Fruit fly (Drosophila melanogaster) whole organism, adult: ENCODE measurements around the gene GlyRS.

ENCODE experiments used
- CG11617 ChIP-seq: fragments of 200-800 bp; sonication (Bioruptor generic); optimal IDR thresholded peaks from 2 replicates; lab custom pipeline; 2017; ENCODE audit warnings: mild to moderate bottlenecking, missing biosample characterization, missing genetic modification reagents, missing genetic modification characterization
- CG12768 ChIP-seq: fragments of 200-800 bp; sonication (Bioruptor generic); optimal IDR thresholded peaks from 2 replicates; lab custom pipeline; 2017; ENCODE audit warnings: missing biosample characterization, missing genetic modification characterization, mild to moderate bottlenecking, moderate library complexity, missing genetic modification reagents
- CG14711 ChIP-seq: fragments of 200-800 bp; sonication (Bioruptor generic); optimal IDR thresholded peaks from 2 replicates; lab custom pipeline; 2018; ENCODE audit warnings: missing biosample characterization, mild to moderate bottlenecking, missing genetic modification characterization, moderate library complexity
- CG1620 ChIP-seq: fragments of 200-800 bp; sonication (Bioruptor generic); optimal IDR thresholded peaks from 2 replicates; lab custom pipeline; 2016; ENCODE audit warnings: missing biosample characterization, missing genetic modification characterization
- CG33017 ChIP-seq: fragments of 200-800 bp; sonication (Bioruptor generic); optimal IDR thresholded peaks from 2 replicates; lab custom pipeline; 2018; ENCODE audit warnings: missing biosample characterization, mild to moderate bottlenecking, missing genetic modification characterization, moderate library complexity
- CG5204 ChIP-seq: fragments of 200-800 bp; sonication (Bioruptor generic); optimal IDR thresholded peaks from 2 replicates; lab custom pipeline; 2016; ENCODE audit warnings: missing biosample characterization, missing genetic modification characterization
- CG7045 ChIP-seq: fragments of 200-800 bp; sonication (Bioruptor generic); optimal IDR thresholded peaks from 2 replicates; lab custom pipeline; 2017; ENCODE audit warnings: missing biosample characterization, mild to moderate bottlenecking, missing genetic modification characterization
- CG7101 ChIP-seq: fragments of 200-800 bp; sonication (Bioruptor generic); optimal IDR thresholded peaks from 2 replicates; lab custom pipeline; 2018; ENCODE audit warnings: missing biosample characterization, mild to moderate bottlenecking, missing genetic modification characterization, moderate library complexity
- Clk ChIP-seq: fragments of 200-800 bp; sonication (Bioruptor generic); optimal IDR thresholded peaks from 2 replicates; lab custom pipeline; 2017; ENCODE audit warnings: missing biosample characterization, missing genetic modification characterization
- Crg-1 ChIP-seq: fragments of 200-800 bp; sonication (Bioruptor generic); optimal IDR thresholded peaks from 2 replicates; lab custom pipeline; 2016; ENCODE audit warnings: missing biosample characterization, missing genetic modification characterization
- Hr96 ChIP-seq: fragments of 200-800 bp; sonication (Bioruptor generic); optimal IDR thresholded peaks from 2 replicates; lab custom pipeline; 2016; ENCODE audit warnings: missing biosample characterization, missing genetic modification characterization
- Mnt ChIP-seq: fragments of 200-800 bp; sonication (Bioruptor generic); optimal IDR thresholded peaks from 2 replicates; lab custom pipeline; 2016; ENCODE audit warnings: missing biosample characterization, mild to moderate bottlenecking, missing genetic modification characterization
- bab1 ChIP-seq: fragments of 200-800 bp; sonication (Bioruptor generic); optimal IDR thresholded peaks from 3 replicates; lab custom pipeline; 2019; ENCODE audit warnings: missing biosample characterization, mild to moderate bottlenecking, missing genetic modification characterization, moderate library complexity
- cic ChIP-seq: fragments of 200-800 bp; sonication (Bioruptor generic); optimal IDR thresholded peaks from 2 replicates; lab custom pipeline; 2017; ENCODE audit warnings: missing biosample characterization, mild to moderate bottlenecking, missing genetic modification characterization, moderate library complexity
- cnc ChIP-seq, 2 experiments: fragments of >200 bp; optimal IDR thresholded peaks; 2 replicates each; lab custom pipeline; 2017
- kay ChIP-seq: fragments of 200-800 bp; sonication (Bioruptor generic); peaks from one replicate; lab custom pipeline; 2016; ENCODE audit warnings: missing biosample characterization, missing genetic modification characterization, borderline replicate concordance
- ovo ChIP-seq: fragments of 200-800 bp; sonication (Bioruptor generic); optimal IDR thresholded peaks from 2 replicates; lab custom pipeline; 2016; ENCODE audit warnings: missing biosample characterization, missing genetic modification characterization
- pad ChIP-seq: fragments of 200-800 bp; sonication (Bioruptor generic); optimal IDR thresholded peaks from 3 replicates; lab custom pipeline; 2017; ENCODE audit warnings: missing biosample characterization, missing genetic modification characterization, mild to moderate bottlenecking, moderate library complexity, missing genetic modification reagents
- tj ChIP-seq: fragments of 200-800 bp; sonication (Bioruptor generic); optimal IDR thresholded peaks from 3 replicates; lab custom pipeline; 2017; ENCODE audit warnings: missing biosample characterization, mild to moderate bottlenecking, missing genetic modification characterization, moderate library complexity
- toe ChIP-seq: fragments of 200-800 bp; sonication (Bioruptor generic); optimal IDR thresholded peaks from 2 replicates; lab custom pipeline; 2016; ENCODE audit warnings: missing biosample characterization, missing genetic modification characterization

Gene GlyRS

DNA sequence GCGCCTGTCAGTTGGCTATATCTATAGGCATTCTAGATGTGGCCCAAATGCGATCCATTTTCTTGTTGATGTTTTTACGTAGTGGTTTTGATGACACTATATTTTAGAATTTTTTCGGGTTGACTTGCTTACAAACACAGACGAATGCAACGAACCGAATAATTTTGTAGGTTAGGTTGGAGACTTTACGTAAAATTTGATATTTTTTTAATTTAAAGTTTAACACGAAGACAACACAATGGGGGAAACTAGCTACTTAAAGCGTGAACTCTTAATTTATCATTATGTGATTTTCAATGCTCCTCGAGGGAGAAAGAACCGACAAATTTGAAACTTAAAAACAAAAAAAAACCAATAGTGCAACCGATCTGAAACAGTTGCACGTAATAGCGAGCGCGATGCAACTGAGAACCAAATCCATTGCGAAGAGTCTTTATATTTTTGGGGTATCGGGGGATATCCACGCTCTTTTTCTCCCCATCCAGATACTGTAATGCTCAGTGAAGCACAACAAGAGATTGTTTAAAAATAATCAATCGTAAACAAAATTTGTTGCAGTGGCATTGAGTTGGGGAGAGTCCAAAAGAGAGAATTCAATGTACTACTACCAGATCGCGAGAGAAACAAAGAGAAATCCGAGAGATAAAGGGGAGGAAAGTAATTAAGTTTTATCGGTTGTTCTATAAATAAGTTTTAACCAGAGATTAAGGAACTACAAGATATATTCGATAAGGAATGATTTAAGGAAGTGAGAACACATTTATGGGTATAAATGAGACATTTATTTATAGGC, 4.9 kb upstream of the GlyRS start:
- no peak for TF ChIP-seq CG7101
- no peak for TF ChIP-seq pad (GFP tag; lab: Kevin White, UChicago)
- TF ChIP-seq Mnt (GFP tag; lab: Kevin White, UChicago) = no peak
- no peak for TF ChIP-seq Crg-1 (GFP tag; lab: Kevin White, UChicago)

DNA sequence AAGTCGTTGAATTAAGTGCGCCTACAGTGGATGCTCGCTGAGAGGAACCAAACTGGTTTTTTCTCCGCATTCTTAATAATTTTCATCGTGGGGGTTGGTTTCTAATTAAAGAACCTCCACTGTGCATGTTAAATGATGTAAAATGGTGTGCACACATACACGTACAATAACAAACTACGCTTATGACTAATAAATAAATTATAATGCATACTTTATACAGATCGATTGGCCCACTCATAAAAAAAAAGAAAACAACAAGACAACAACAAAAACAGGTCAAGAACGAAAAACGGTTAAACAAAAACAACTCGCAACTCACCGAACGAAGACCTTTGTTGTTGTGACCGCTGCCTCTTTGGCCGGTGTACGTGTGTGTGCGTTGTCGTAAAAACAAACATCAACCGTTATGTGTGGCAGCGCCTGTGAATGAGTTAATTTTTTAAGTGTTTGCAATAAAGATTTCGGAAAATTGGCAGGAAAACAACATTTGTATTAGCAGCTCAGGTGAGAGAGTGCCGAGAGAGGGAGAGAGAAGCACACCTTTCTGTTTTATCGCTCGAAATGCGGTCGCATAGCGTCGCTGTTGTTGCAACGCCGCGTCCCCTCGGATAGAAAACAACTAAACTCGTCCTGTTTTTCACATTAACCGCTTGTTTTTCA, 883 bp upstream of the GlyRS start:
- peak; percentile 65 for TF ChIP-seq ovo (GFP tag; lab: Kevin White, UChicago)
- TF ChIP-seq bab1 (GFP tag; lab: Kevin White, UChicago) = peak; percentile 29
- no peak for TF ChIP-seq Hr96
- peak; percentile 44 for TF ChIP-seq kay (GFP tag; lab: Kevin White, UChicago)
- TF ChIP-seq CG12768 (GFP tag; lab: Kevin White, UChicago) = peak; percentile 8

DNA sequence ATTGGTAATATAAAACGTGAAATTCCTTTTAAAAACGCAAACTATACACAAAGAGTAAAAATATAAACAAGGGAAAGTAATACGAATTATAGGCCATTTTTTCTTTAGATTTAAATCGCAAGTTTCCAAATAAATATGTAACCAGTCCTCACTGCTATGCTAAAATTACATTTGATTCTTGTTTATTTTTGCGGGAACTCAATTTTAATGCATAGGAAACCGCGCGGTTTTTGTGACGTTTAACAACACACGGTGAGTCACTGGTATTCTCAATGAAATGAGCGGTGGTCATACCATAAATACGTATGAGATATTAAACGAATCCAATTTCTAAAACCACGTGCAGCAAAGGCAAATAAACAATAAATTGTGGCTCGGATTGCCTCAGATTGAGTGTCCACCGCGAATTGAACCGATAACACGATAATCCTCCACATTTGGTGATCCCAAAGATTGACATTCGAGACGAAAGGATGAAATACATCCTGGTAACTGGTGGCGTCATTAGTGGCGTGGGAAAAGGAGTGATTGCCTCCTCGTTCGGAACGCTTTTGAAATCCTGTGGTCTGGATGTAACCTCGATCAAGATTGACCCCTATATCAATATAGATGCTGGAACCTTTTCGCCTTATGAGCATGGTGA, 3.1 kb downstream of the GlyRS start, which contains the start of gene Ctps:
TSS of gene Ctps (plus strand) at position 37 of the 643 bp plus-strand sequence.
- TF ChIP-seq CG7101 = peak; percentile 34
- no peak for TF ChIP-seq CG14711 (tag; lab: Kevin White, UChicago)
- no peak for TF ChIP-seq cnc (optimal IDR thresholded peaks at IDR 0.05; lab: Kevin White, UChicago)
- no peak for TF ChIP-seq CG33017 (tag; lab: Kevin White, UChicago)
- no peak for TF ChIP-seq CG7045 (GFP tag; lab: Kevin White, UChicago)
- TF ChIP-seq tj (GFP tag; lab: Kevin White, UChicago) = no peak
- TF ChIP-seq Clk (GFP tag; lab: Kevin White, UChicago) = no peak
- peak; percentile 95 for TF ChIP-seq kay (GFP tag; lab: Kevin White, UChicago)
- TF ChIP-seq toe (GFP tag; lab: Kevin White, UChicago) = no peak
- TF ChIP-seq CG5204 (GFP tag; lab: Kevin White, UChicago) = no peak
- no peak for TF ChIP-seq CG1620 (GFP tag; lab: Kevin White, UChicago)
- peak; percentile 51 for TF ChIP-seq bab1 (GFP tag; lab: Kevin White, UChicago)
- no peak for TF ChIP-seq Crg-1 (GFP tag; lab: Kevin White, UChicago)
- no peak for TF ChIP-seq ovo (GFP tag; lab: Kevin White, UChicago)
- TF ChIP-seq pad (GFP tag; lab: Kevin White, UChicago) = no peak
- peak; percentile 61 for TF ChIP-seq Mnt (GFP tag; lab: Kevin White, UChicago)
- TF ChIP-seq Hr96 = no peak
- TF ChIP-seq CG11617 (GFP tag; lab: Kevin White, UChicago) = no peak
- peak; percentile 16 for TF ChIP-seq CG12768 (GFP tag; lab: Kevin White, UChicago)
- no peak for TF ChIP-seq cic (GFP tag; lab: Kevin White, UChicago)

DNA sequence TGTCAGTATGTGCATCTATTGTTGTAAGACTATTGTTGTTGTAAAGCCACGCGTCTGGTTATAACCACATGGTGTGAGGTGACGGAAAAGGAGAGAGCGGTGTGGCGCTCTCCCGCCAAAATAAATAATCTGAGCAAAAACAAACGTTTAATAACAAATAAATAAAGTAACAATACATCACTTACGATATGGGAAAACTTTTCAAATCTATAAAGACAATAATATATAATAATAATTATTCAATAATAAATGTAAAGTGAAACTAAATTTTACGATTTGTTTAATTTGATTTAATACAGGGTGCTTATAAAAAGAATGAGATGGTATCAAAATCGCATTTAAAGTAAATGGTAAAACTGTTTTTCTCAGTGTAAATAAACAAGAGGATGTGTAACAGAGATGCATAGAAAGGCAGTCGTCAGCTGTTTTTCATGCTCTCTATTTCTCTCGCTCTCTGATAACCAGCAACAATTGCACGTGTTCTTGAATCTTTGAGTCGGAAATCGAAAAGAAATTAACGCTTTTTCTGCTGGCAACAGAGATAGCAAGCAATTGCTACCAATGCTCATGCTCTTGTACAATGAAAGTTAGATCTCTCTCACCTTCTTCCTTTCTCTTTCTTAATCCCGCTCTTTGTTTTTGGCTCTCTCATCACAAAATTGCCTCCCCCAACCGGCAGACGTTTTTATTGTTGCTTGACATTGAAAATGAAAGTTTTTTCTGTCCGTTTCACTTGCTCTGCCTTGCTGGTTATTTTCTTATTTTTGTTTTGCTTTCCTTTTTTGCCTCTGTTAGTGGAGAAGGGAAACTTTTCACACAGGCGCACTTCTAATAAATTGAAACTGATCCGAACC, 3.9 kb downstream of the GlyRS start:
- TF ChIP-seq CG12768 (GFP tag; lab: Kevin White, UChicago) (peak; percentile 80), Hr96 (no peak), cic (GFP tag; lab: Kevin White, UChicago) (no peak), ovo (GFP tag; lab: Kevin White, UChicago) (peak; percentile 6), CG7101 (peak; percentile 91), cnc (optimal IDR thresholded peaks at IDR 0.05; lab: Kevin White, UChicago) (no peak), CG1620 (GFP tag; lab: Kevin White, UChicago) (no peak), Mnt (GFP tag; lab: Kevin White, UChicago) (peak; percentile 57), CG14711 (tag; lab: Kevin White, UChicago) (peak; percentile 76), CG33017 (tag; lab: Kevin White, UChicago) (peak; percentile 92), bab1 (GFP tag; lab: Kevin White, UChicago) (peak; percentile 36), kay (GFP tag; lab: Kevin White, UChicago) (peak; percentile 56), pad (GFP tag; lab: Kevin White, UChicago) (peak; percentile 66), CG11617 (GFP tag; lab: Kevin White, UChicago) (peak; percentile 73), toe (GFP tag; lab: Kevin White, UChicago) (no peak), tj (GFP tag; lab: Kevin White, UChicago) (peak; percentile 76), Crg-1 (GFP tag; lab: Kevin White, UChicago) (peak; percentile 31), CG7045 (GFP tag; lab: Kevin White, UChicago) (peak; percentile 59), Clk (GFP tag; lab: Kevin White, UChicago) (peak; percentile 50), CG5204 (GFP tag; lab: Kevin White, UChicago) (no peak)

DNA sequence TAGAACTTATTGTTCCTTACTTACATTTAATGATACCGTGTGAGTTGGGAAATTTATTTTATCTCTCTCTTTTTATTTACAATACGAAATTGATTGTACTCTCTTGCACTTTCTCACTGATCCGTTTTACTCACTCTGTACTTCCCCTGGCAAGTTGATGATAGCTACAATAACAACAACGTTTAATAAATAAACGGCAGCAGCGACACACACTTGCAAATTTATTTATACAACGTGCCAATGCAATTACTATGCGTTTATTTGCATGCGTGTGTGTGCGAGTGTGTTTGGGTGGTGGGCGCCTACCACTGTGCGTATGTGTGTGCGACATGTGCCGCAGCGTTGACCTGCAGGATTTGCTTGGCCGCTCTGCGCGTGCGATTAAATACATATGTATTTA, 4.6 kb downstream of the GlyRS start:
- TF ChIP-seq cic (GFP tag; lab: Kevin White, UChicago) (no peak), CG12768 (GFP tag; lab: Kevin White, UChicago) (no peak), CG5204 (GFP tag; lab: Kevin White, UChicago) (no peak), Mnt (GFP tag; lab: Kevin White, UChicago) (no peak), cnc (optimal IDR thresholded peaks at IDR 0.05; lab: Kevin White, UChicago) (no peak), CG7101 (no peak), tj (GFP tag; lab: Kevin White, UChicago) (no peak), Hr96 (no peak), Crg-1 (GFP tag; lab: Kevin White, UChicago) (no peak), CG33017 (tag; lab: Kevin White, UChicago) (no peak), CG14711 (tag; lab: Kevin White, UChicago) (no peak), toe (GFP tag; lab: Kevin White, UChicago) (no peak)
